Fruit fly (Drosophila melanogaster) whole organism, embryonic: ENCODE data around the gene bark.
A peak's percentile ranks its signal among the peaks of the same experiment; 100 is the strongest.

Source experiments
- CG1024 ChIP-seq: fragments of 200-800 bp; sonication (Bioruptor generic); IDR thresholded peaks from 2 replicates; pipeline ENCODE4 v1.3.6; 2022; ENCODE audit warnings: missing biosample characterization, missing genetic modification characterization
- CG10462 ChIP-seq: fragments of 200-800 bp; sonication (Bioruptor generic); optimal IDR thresholded peaks from 2 replicates; lab custom pipeline; 2016; ENCODE audit warnings: missing biosample characterization, missing genetic modification characterization
- CG12744 ChIP-seq: fragments of 200-800 bp; sonication (Bioruptor generic); optimal IDR thresholded peaks from 2 replicates; lab custom pipeline; 2016; ENCODE audit warnings: missing biosample characterization, missing genetic modification characterization
- CG14050 ChIP-seq: fragments of 200-800 bp; sonication (Bioruptor generic); IDR thresholded peaks from 3 replicates; pipeline ENCODE4 v1.3.6; 2022; ENCODE audit warnings: missing biosample characterization, missing genetic modification characterization
- CG16815 ChIP-seq: fragments of 200-800 bp; sonication (Bioruptor generic); optimal IDR thresholded peaks from 3 replicates; lab custom pipeline; 2017; ENCODE audit warnings: missing biosample characterization, mild to moderate bottlenecking, missing genetic modification characterization
- CG18619 ChIP-seq: fragments of 200-800 bp; sonication (Bioruptor generic); optimal IDR thresholded peaks from 3 replicates; lab custom pipeline; 2017; ENCODE audit warnings: missing biosample characterization, mild to moderate bottlenecking, missing genetic modification characterization
- CG2116 ChIP-seq: fragments of 200-800 bp; sonication (Bioruptor generic); optimal IDR thresholded peaks from 3 replicates; lab custom pipeline; 2018; ENCODE audit warnings: missing biosample characterization, mild to moderate bottlenecking, missing genetic modification characterization
- CG3281 ChIP-seq: fragments of 200-800 bp; sonication (Bioruptor generic); optimal IDR thresholded peaks from 3 replicates; lab custom pipeline; 2017; ENCODE audit warnings: missing biosample characterization, mild to moderate bottlenecking, missing genetic modification characterization
- CG3407 ChIP-seq: fragments of 200-800 bp; sonication (Bioruptor generic); optimal IDR thresholded peaks from 2 replicates; lab custom pipeline; 2018; ENCODE audit warnings: missing biosample characterization, mild to moderate bottlenecking, missing genetic modification characterization
- CG5953 ChIP-seq: fragments of 200-800 bp; sonication (Bioruptor generic); IDR thresholded peaks from 2 replicates; pipeline ENCODE4 v1.3.6; 2022; ENCODE audit warnings: missing biosample characterization, missing genetic modification characterization
- CG7271 ChIP-seq: fragments of 200-800 bp; sonication (Bioruptor generic); optimal IDR thresholded peaks from 2 replicates; lab custom pipeline; 2018; ENCODE audit warnings: missing biosample characterization, mild to moderate bottlenecking, missing genetic modification characterization, moderate library complexity
- CG7745 ChIP-seq: fragments of 200-800 bp; sonication (Bioruptor generic); optimal IDR thresholded peaks from 2 replicates; lab custom pipeline; 2018; ENCODE audit warnings: missing biosample characterization, mild to moderate bottlenecking, missing genetic modification characterization, moderate library complexity
- CG7963 ChIP-seq: fragments of 200-800 bp; sonication (Bioruptor generic); IDR thresholded peaks from 3 replicates; pipeline ENCODE4 v1.3.6; 2022; ENCODE audit warnings: missing biosample characterization, missing genetic modification characterization; ENCODE audit not compliant: partially characterized antibody
- CG8765 ChIP-seq: fragments of 200-800 bp; sonication (Bioruptor generic); IDR thresholded peaks from 2 replicates; pipeline ENCODE4 v1.3.6; 2022; ENCODE audit warnings: missing biosample characterization, missing genetic modification characterization
- CG8924 ChIP-seq: fragments of 200-800 bp; optimal IDR thresholded peaks from 3 replicates; lab custom pipeline; 2019; ENCODE audit warnings: missing biosample characterization, mild to moderate bottlenecking, missing genetic modification characterization, moderate library complexity
- CG9817 ChIP-seq: fragments of 200-800 bp; sonication (Bioruptor generic); optimal IDR thresholded peaks from 2 replicates; lab custom pipeline; 2018; ENCODE audit warnings: missing biosample characterization, mild to moderate bottlenecking, missing genetic modification characterization, moderate library complexity
- Dip2 ChIP-seq: fragments of 200-800 bp; sonication (Bioruptor generic); IDR thresholded peaks from 2 replicates; pipeline ENCODE4 v1.3.6; 2022; ENCODE audit warnings: missing biosample characterization, missing genetic modification characterization
- Dip3 ChIP-seq: fragments of 200-800 bp; sonication (Bioruptor generic); optimal IDR thresholded peaks from 3 replicates; lab custom pipeline; 2016; ENCODE audit warnings: missing biosample characterization, missing genetic modification characterization
- HmgD ChIP-seq: fragments of 200-800 bp; sonication (Bioruptor generic); optimal IDR thresholded peaks from 3 replicates; lab custom pipeline; 2016; ENCODE audit warnings: missing biosample characterization, missing genetic modification characterization
- Hr78 ChIP-seq, 2 experiments: fragments of 200-800 bp in 1 of 2; fragments of >200 bp in 1 of 2; sonication (Bioruptor generic) in 1 of 2; optimal IDR thresholded peaks; 2 replicates each; lab custom pipeline; 2017 to 2019; ENCODE audit warnings: missing biosample characterization in 2 of 2, missing genetic modification characterization in 2 of 2, mild to moderate bottlenecking in 1 of 2, moderate library complexity in 1 of 2
- Hsf ChIP-seq: fragments of 200-800 bp; sonication (Bioruptor generic); optimal IDR thresholded peaks from 3 replicates; lab custom pipeline; 2016; ENCODE audit warnings: missing biosample characterization, missing genetic modification characterization
- Max ChIP-seq: fragments of 200-800 bp; sonication (Bioruptor generic); optimal IDR thresholded peaks from 2 replicates; lab custom pipeline; 2016; ENCODE audit warnings: missing biosample characterization, mild to moderate bottlenecking, missing genetic modification characterization
- Oaz ChIP-seq: fragments of 200-800 bp; sonication (Bioruptor generic); IDR thresholded peaks from 2 replicates; pipeline ENCODE4 v1.3.6; 2022; ENCODE audit warnings: missing biosample characterization, missing genetic modification characterization
- Poxn ChIP-seq: fragments of 200-800 bp; sonication (Bioruptor generic); IDR thresholded peaks from 2 replicates; pipeline ENCODE4 v1.3.6; 2022; ENCODE audit warnings: missing biosample characterization, missing genetic modification characterization
- Sox100B ChIP-seq: fragments of 200-800 bp; sonication (Bioruptor generic); optimal IDR thresholded peaks from 3 replicates; lab custom pipeline; 2018; ENCODE audit warnings: missing biosample characterization, mild to moderate bottlenecking, missing genetic modification characterization
- Sox102F ChIP-seq: fragments of 200-800 bp; sonication (Bioruptor generic); optimal IDR thresholded peaks from 2 replicates; lab custom pipeline; 2018; ENCODE audit warnings: missing biosample characterization, mild to moderate bottlenecking, missing genetic modification characterization, moderate library complexity
- amos ChIP-seq: fragments of 200-800 bp; sonication (Bioruptor generic); IDR thresholded peaks from 2 replicates; pipeline ENCODE4 v1.3.6; 2022; ENCODE audit warnings: missing biosample characterization, missing genetic modification characterization; ENCODE audit not compliant: partially characterized antibody
- cad ChIP-seq: fragments of >200 bp; optimal IDR thresholded peaks from 2 replicates; lab custom pipeline; 2017; ENCODE audit warnings: missing biosample characterization, missing genetic modification characterization
- cg ChIP-seq: fragments of 200-800 bp; sonication (Bioruptor generic); optimal IDR thresholded peaks from 3 replicates; lab custom pipeline; 2019; ENCODE audit warnings: missing biosample characterization, mild to moderate bottlenecking, missing genetic modification characterization, moderate library complexity
- chm ChIP-seq: fragments of 200-800 bp; sonication (Bioruptor generic); IDR thresholded peaks from 2 replicates; pipeline ENCODE4 v1.3.6; 2022; ENCODE audit warnings: missing biosample characterization, missing genetic modification characterization
- crc ChIP-seq: fragments of 200-800 bp; sonication (Bioruptor generic); optimal IDR thresholded peaks from 2 replicates; lab custom pipeline; 2016; ENCODE audit warnings: missing biosample characterization, missing genetic modification characterization
- da ChIP-seq: fragments of 200-800 bp; sonication (Bioruptor generic); optimal IDR thresholded peaks from 2 replicates; lab custom pipeline; 2016; ENCODE audit warnings: missing biosample characterization, missing genetic modification characterization
- gro ChIP-seq: fragments of 200-800 bp; sonication (Bioruptor generic); optimal IDR thresholded peaks from 2 replicates; lab custom pipeline; 2016; ENCODE audit warnings: missing biosample characterization, missing genetic modification characterization
- gsb ChIP-seq: fragments of 200-800 bp; sonication (Bioruptor generic); IDR thresholded peaks from 2 replicates; pipeline ENCODE4 v1.3.6; 2022; ENCODE audit warnings: missing biosample characterization, missing genetic modification characterization
- gsb-n ChIP-seq: fragments of 200-800 bp; sonication (Bioruptor generic); optimal IDR thresholded peaks from 3 replicates; lab custom pipeline; 2018; ENCODE audit warnings: missing biosample characterization, mild to moderate bottlenecking, missing genetic modification characterization
- hb ChIP-seq: fragments of 200-800 bp; sonication (Bioruptor generic); IDR thresholded peaks from 3 replicates; pipeline ENCODE4 v1.3.6; 2022; ENCODE audit warnings: missing biosample characterization, missing genetic modification characterization; ENCODE audit not compliant: partially characterized antibody
- her ChIP-seq: fragments of 200-800 bp; sonication (Bioruptor generic); optimal IDR thresholded peaks from 2 replicates; lab custom pipeline; 2016; ENCODE audit warnings: missing biosample characterization, missing genetic modification characterization
- hkb ChIP-seq, 2 experiments: fragments of 200-800 bp in 1 of 2; fragments of >200 bp in 1 of 2; sonication (Bioruptor generic) in 1 of 2; IDR thresholded peaks in 1 of 2; optimal IDR thresholded peaks in 1 of 2; 2 replicates each; pipeline versions ENCODE4 v1.3.6 to Lab custom; 2017 to 2022; ENCODE audit warnings: missing biosample characterization in 1 of 2, missing genetic modification characterization in 1 of 2
- insv ChIP-seq, 2 experiments: fragments of 200-800 bp; sonication (Bioruptor generic); optimal IDR thresholded peaks; 3 replicates each; lab custom pipeline; 2016 to 2018; ENCODE audit warnings: missing biosample characterization in 2 of 2, missing genetic modification characterization in 2 of 2
- kay ChIP-seq: fragments of 200-800 bp; sonication (Bioruptor generic); optimal IDR thresholded peaks from 2 replicates; lab custom pipeline; 2016; ENCODE audit warnings: missing biosample characterization, missing genetic modification characterization
- klu ChIP-seq: fragments of 200-800 bp; sonication (Bioruptor generic); IDR thresholded peaks from 2 replicates; pipeline ENCODE4 v1.3.6; 2022; ENCODE audit warnings: missing biosample characterization, missing genetic modification characterization
- mam ChIP-seq: fragments of 200-800 bp; sonication (Bioruptor generic); optimal IDR thresholded peaks from 3 replicates; lab custom pipeline; 2016; ENCODE audit warnings: missing biosample characterization, missing genetic modification characterization
- mirr ChIP-seq: fragments of 200-800 bp; sonication (Bioruptor generic); optimal IDR thresholded peaks from 3 replicates; lab custom pipeline; 2018; ENCODE audit warnings: missing biosample characterization, mild to moderate bottlenecking, missing genetic modification characterization
- nerfin-1 ChIP-seq: fragments of 200-800 bp; sonication (Bioruptor generic); optimal IDR thresholded peaks from 3 replicates; lab custom pipeline; 2019; ENCODE audit warnings: missing biosample characterization, mild to moderate bottlenecking, missing genetic modification characterization, moderate library complexity
- pzg ChIP-seq: fragments of 200-800 bp; sonication (Bioruptor generic); optimal IDR thresholded peaks from 3 replicates; lab custom pipeline; 2018; ENCODE audit warnings: missing biosample characterization, mild to moderate bottlenecking, missing genetic modification characterization, moderate library complexity
- salm ChIP-seq: fragments of 200-800 bp; sonication (Bioruptor generic); optimal IDR thresholded peaks from 2 replicates; lab custom pipeline; 2018; ENCODE audit warnings: missing biosample characterization, mild to moderate bottlenecking, missing genetic modification characterization
- toy ChIP-seq: fragments of 200-800 bp; sonication (Bioruptor generic); IDR thresholded peaks from 2 replicates; pipeline ENCODE4 v1.3.6; 2022; ENCODE audit warnings: missing biosample characterization, missing genetic modification characterization
- tx ChIP-seq: fragments of 200-800 bp; sonication (Bioruptor generic); optimal IDR thresholded peaks from 2 replicates; lab custom pipeline; 2016; ENCODE audit warnings: missing biosample characterization, missing genetic modification characterization
- usp ChIP-seq: fragments of >200 bp; optimal IDR thresholded peaks from 2 replicates; lab custom pipeline; 2017; ENCODE audit warnings: missing biosample characterization, missing genetic modification characterization
- zf30C ChIP-seq: fragments of 200-800 bp; sonication (Bioruptor generic); optimal IDR thresholded peaks from 3 replicates; lab custom pipeline; 2018; ENCODE audit warnings: missing biosample characterization, mild to moderate bottlenecking, missing genetic modification characterization

bark gene

dm6 chr2L:3832249-3832675, 45.3 kb downstream of the bark start (continued):
- TF ChIP-seq her (GFP tag; lab: Kevin White, UChicago), result peak; percentile 90
- TF ChIP-seq Sox100B, result peak; percentile 94
- peak; percentile 91 for TF ChIP-seq crc
- TF ChIP-seq Poxn (GFP tag; lab: Robert Waterston, UW), result peak; percentile 53; the same call in 1 of the 2 replicates
- TF ChIP-seq CG16815, result peak; percentile 97
- TF ChIP-seq Hr78 (GFP tag; optimal IDR thresholded peaks at IDR 0.05; lab: Kevin White, UChicago), result peak in 1 of 2 experiments; percentile 94
- peak; percentile 98 for TF ChIP-seq CG3407
- peak; percentile 62 for TF ChIP-seq cg (GFP tag; lab: Kevin White, UChicago)
- TF ChIP-seq gro (GFP tag; lab: Kevin White, UChicago), result peak; percentile 85
- peak; percentile 18 to 50 for TF ChIP-seq insv (GFP tag; optimal IDR thresholded peaks at IDR 0.05; lab: Kevin White, UChicago)
- TF ChIP-seq CG8924, result peak; percentile 96
- peak; percentile 93 for TF ChIP-seq mam (GFP tag; lab: Kevin White, UChicago)
- no peak for TF ChIP-seq cad (GFP tag; lab: Kevin White, UChicago)
- peak; percentile 96 for TF ChIP-seq zf30C (GFP tag; lab: Kevin White, UChicago)
- TF ChIP-seq tx (GFP tag; lab: Kevin White, UChicago), result peak; percentile 92
- TF ChIP-seq Sox102F (GFP tag; lab: Kevin White, UChicago), result peak; percentile 97
- peak; percentile 82 for TF ChIP-seq HmgD
- TF ChIP-seq CG7271 (tag; lab: Kevin White, UChicago), result peak; percentile 91
- peak; percentile 95 for TF ChIP-seq Max (GFP tag; lab: Kevin White, UChicago)
- peak; percentile 35; the same call in 1 of the 2 replicates for TF ChIP-seq amos (GFP tag; lab: Robert Waterston, UW)
- peak; percentile 74 for TF ChIP-seq mirr (GFP tag; lab: Kevin White, UChicago)
- peak; percentile 74 for TF ChIP-seq Dip3
- TF ChIP-seq Hsf (GFP tag; lab: Kevin White, UChicago), result peak; percentile 96
- TF ChIP-seq CG14050 (GFP tag; lab: Robert Waterston, UW), result peak; percentile 88
- peak; percentile 96 for TF ChIP-seq kay
- TF ChIP-seq toy (GFP tag; lab: Robert Waterston, UW), result peak; percentile 80
- no peak for TF ChIP-seq CG7963
- TF ChIP-seq CG1024 (GFP tag; lab: Robert Waterston, UW), result peak; percentile 95
- TF ChIP-seq salm (tag; lab: Kevin White, UChicago), result peak; percentile 94
- peak; percentile 99 for TF ChIP-seq chm (GFP tag; lab: Robert Waterston, UW)
- peak; percentile 93 for TF ChIP-seq CG5953 (GFP tag; lab: Robert Waterston, UW)
- peak; percentile 87 for TF ChIP-seq klu (GFP tag; lab: Robert Waterston, UW)
- TF ChIP-seq nerfin-1 (tag; lab: Kevin White, UChicago), result peak; percentile 95
- peak; percentile 92 for TF ChIP-seq CG9817
- TF ChIP-seq CG7745 (tag; lab: Kevin White, UChicago), result peak; percentile 86
- peak; percentile 77 for TF ChIP-seq gsb
- TF ChIP-seq pzg (GFP tag; lab: Kevin White, UChicago), result no peak
- TF ChIP-seq CG3281 (GFP tag; lab: Kevin White, UChicago), result peak; percentile 80
- peak; percentile 27; the same call in 1 of the 2 replicates for TF ChIP-seq Dip2 (GFP tag; lab: Robert Waterston, UW)
- no peak for TF ChIP-seq usp
- TF ChIP-seq CG10462 (GFP tag; lab: Kevin White, UChicago), result peak; percentile 96
- no peak for TF ChIP-seq hb
- TF ChIP-seq hkb (optimal IDR thresholded peaks at IDR 0.05; lab: Kevin White, UChicago), result no peak
- peak; percentile 97 for TF ChIP-seq hkb (GFP tag; IDR thresholded peaks at IDR 0.05; lab: Robert Waterston, UW)
- TF ChIP-seq CG2116 (GFP tag; lab: Kevin White, UChicago), result peak; percentile 74
- peak; percentile 96 for TF ChIP-seq CG8765 (GFP tag; lab: Robert Waterston, UW)
- TF ChIP-seq CG12744, result peak; percentile 91
- peak; percentile 92 for TF ChIP-seq da
- peak; percentile 98 for TF ChIP-seq gsb-n
- peak; percentile 92 for TF ChIP-seq CG18619
- peak; percentile 87 for TF ChIP-seq Oaz (GFP tag; lab: Robert Waterston, UW)
